Fruit fly (Drosophila melanogaster) whole organism, embryonic: Measurements from ENCODE around the gene Cubn.

ENCODE experiments used
- Atf6 ChIP-seq: fragments of 200-800 bp; sonication (Bioruptor generic); IDR thresholded peaks from 2 replicates; pipeline ENCODE4 v1.3.6; 2022; ENCODE audit warnings: missing biosample characterization, missing genetic modification characterization
- Awh ChIP-seq: fragments of 200-800 bp; sonication (Bioruptor generic); IDR thresholded peaks from 2 replicates; pipeline ENCODE4, ENCODE4 v1.3.6; 2022; ENCODE audit warnings: missing biosample characterization, missing genetic modification characterization
- BEAF-32 ChIP-seq: fragments of 200-800 bp; sonication (Bioruptor generic); optimal IDR thresholded peaks from 3 replicates; lab custom pipeline; 2017; ENCODE audit warnings: missing biosample characterization, missing genetic modification characterization, mild to moderate bottlenecking, moderate library complexity, missing genetic modification reagents
- Bgb ChIP-seq: fragments of 200-800 bp; sonication (Bioruptor generic); IDR thresholded peaks from 2 replicates; pipeline ENCODE4 v1.3.6; 2022; ENCODE audit warnings: missing biosample characterization, missing genetic modification characterization; ENCODE audit not compliant: partially characterized antibody
- CG1024 ChIP-seq: fragments of 200-800 bp; sonication (Bioruptor generic); IDR thresholded peaks from 2 replicates; pipeline ENCODE4 v1.3.6; 2022; ENCODE audit warnings: missing biosample characterization, missing genetic modification characterization
- CG13296 ChIP-seq: fragments of 200-800 bp; sonication (Bioruptor generic); optimal IDR thresholded peaks from 3 replicates; lab custom pipeline; 2018; ENCODE audit warnings: missing biosample characterization, mild to moderate bottlenecking, missing genetic modification characterization
- CG13424 ChIP-seq: fragments of 200-800 bp; sonication (Bioruptor generic); optimal IDR thresholded peaks from 2 replicates; lab custom pipeline; 2019; ENCODE audit warnings: missing biosample characterization, mild to moderate bottlenecking, missing genetic modification characterization, moderate library complexity
- CG14667 ChIP-seq: fragments of 200-800 bp; sonication (Bioruptor generic); IDR thresholded peaks from 2 replicates; pipeline ENCODE4 v1.3.6; 2022; ENCODE audit warnings: missing biosample characterization, missing genetic modification characterization
- CG14860 ChIP-seq: fragments of 200-800 bp; sonication (Bioruptor generic); IDR thresholded peaks from 3 replicates; pipeline ENCODE4 v1.3.6; 2022; ENCODE audit warnings: missing biosample characterization, missing genetic modification characterization; ENCODE audit not compliant: partially characterized antibody
- CG16813 ChIP-seq: fragments of 200-800 bp; sonication (Bioruptor generic); IDR thresholded peaks from 3 replicates; pipeline ENCODE4 v1.3.6; 2022; ENCODE audit warnings: missing biosample characterization, missing genetic modification characterization; ENCODE audit not compliant: partially characterized antibody
- CG16863 ChIP-seq: fragments of 200-800 bp; sonication (Bioruptor generic); optimal IDR thresholded peaks from 3 replicates; lab custom pipeline; 2016; ENCODE audit warnings: missing biosample characterization, missing genetic modification characterization
- CG30020 ChIP-seq: fragments of 200-800 bp; optimal IDR thresholded peaks from 2 replicates; lab custom pipeline; 2019; ENCODE audit warnings: missing biosample characterization, mild to moderate bottlenecking, missing genetic modification characterization, moderate library complexity
- CG31365 ChIP-seq: fragments of 200-800 bp; sonication (Bioruptor generic); optimal IDR thresholded peaks from 2 replicates; lab custom pipeline; 2018; ENCODE audit warnings: missing biosample characterization, mild to moderate bottlenecking, missing genetic modification characterization
- CG3838 ChIP-seq: fragments of 200-800 bp; sonication (Bioruptor generic); optimal IDR thresholded peaks from 3 replicates; lab custom pipeline; 2016; ENCODE audit warnings: missing biosample characterization, missing genetic modification characterization
- CG4854 ChIP-seq: fragments of 200-800 bp; sonication (Bioruptor generic); optimal IDR thresholded peaks from 2 replicates; lab custom pipeline; 2016; ENCODE audit warnings: missing biosample characterization, missing genetic modification characterization, inconsistent platforms
- CG7271 ChIP-seq: fragments of 200-800 bp; sonication (Bioruptor generic); optimal IDR thresholded peaks from 2 replicates; lab custom pipeline; 2018; ENCODE audit warnings: missing biosample characterization, mild to moderate bottlenecking, missing genetic modification characterization, moderate library complexity
- CG8478 ChIP-seq: fragments of >200 bp; optimal IDR thresholded peaks from 2 replicates; lab custom pipeline; 2018
- CG9876 ChIP-seq: fragments of 200-800 bp; sonication (Bioruptor generic); optimal IDR thresholded peaks from 2 replicates; lab custom pipeline; 2016; ENCODE audit warnings: missing biosample characterization, missing genetic modification characterization
- Camta ChIP-seq: fragments of 200-800 bp; sonication (Bioruptor generic); optimal IDR thresholded peaks from 2 replicates; lab custom pipeline; 2016; ENCODE audit warnings: missing biosample characterization, missing genetic modification characterization
- CoRest ChIP-seq: fragments of 200-800 bp; sonication (Bioruptor generic); optimal IDR thresholded peaks from 3 replicates; lab custom pipeline; 2018; ENCODE audit warnings: missing biosample characterization, mild to moderate bottlenecking, missing genetic modification characterization, moderate library complexity
- D ChIP-seq, 2 experiments: fragments of 200-800 bp in 1 of 2; fragments of >200 bp in 1 of 2; sonication (Bioruptor generic) in 1 of 2; optimal IDR thresholded peaks; 2 replicates in 1 of 2; 3 replicates in 1 of 2; lab custom pipeline; 2017; ENCODE audit warnings: mild to moderate bottlenecking in 1 of 2, missing biosample characterization in 1 of 2, missing genetic modification characterization in 1 of 2, missing genetic modification reagents in 1 of 2
- D19B ChIP-seq: fragments of 200-800 bp; sonication (Bioruptor generic); optimal IDR thresholded peaks from 2 replicates; lab custom pipeline; 2017; ENCODE audit warnings: missing biosample characterization, mild to moderate bottlenecking, missing genetic modification characterization
- Deaf1 ChIP-seq: fragments of 200-800 bp; optimal IDR thresholded peaks from 3 replicates; lab custom pipeline; 2019; ENCODE audit warnings: missing biosample characterization, mild to moderate bottlenecking, missing genetic modification characterization, moderate library complexity
- Dll ChIP-seq: fragments of 200-800 bp; sonication (Bioruptor generic); IDR thresholded peaks from 4 replicates; pipeline ENCODE4 v1.3.6; 2022; ENCODE audit warnings: missing biosample characterization, missing genetic modification characterization; ENCODE audit not compliant: partially characterized antibody
- Doc2 ChIP-seq: fragments of 200-800 bp; sonication (Bioruptor generic); IDR thresholded peaks from 2 replicates; pipeline ENCODE4 v1.3.6; 2022; ENCODE audit warnings: missing biosample characterization, missing genetic modification characterization
- E2f2 ChIP-seq: fragments of 200-800 bp; sonication (Bioruptor generic); IDR thresholded peaks from 2 replicates; pipeline ENCODE4 v1.3.6; 2022; ENCODE audit warnings: missing biosample characterization, missing genetic modification characterization
- ERR ChIP-seq: fragments of 200-800 bp; sonication (Bioruptor generic); optimal IDR thresholded peaks from 2 replicates; lab custom pipeline; 2016; ENCODE audit warnings: missing biosample characterization, missing genetic modification characterization
- HLH54F ChIP-seq: fragments of 200-800 bp; sonication (Bioruptor generic); optimal IDR thresholded peaks from 3 replicates; lab custom pipeline; 2016; ENCODE audit warnings: missing biosample characterization, missing genetic modification characterization
- Hmx ChIP-seq: fragments of 200-800 bp; sonication (Bioruptor generic); optimal IDR thresholded peaks from 2 replicates; lab custom pipeline; 2016; ENCODE audit warnings: missing biosample characterization, missing genetic modification characterization
- Lhr ChIP-seq: fragments of 200-800 bp; sonication (Bioruptor generic); optimal IDR thresholded peaks from 3 replicates; lab custom pipeline; 2017; ENCODE audit warnings: mild to moderate bottlenecking, missing biosample characterization, missing genetic modification reagents, missing genetic modification characterization
- Meics ChIP-seq: fragments of 200-800 bp; sonication (Bioruptor generic); optimal IDR thresholded peaks from 2 replicates; lab custom pipeline; 2017; ENCODE audit warnings: missing biosample characterization, mild to moderate bottlenecking, missing genetic modification characterization
- NfI ChIP-seq: fragments of 200-800 bp; sonication (Bioruptor generic); optimal IDR thresholded peaks from 3 replicates; lab custom pipeline; 2018; ENCODE audit warnings: missing biosample characterization, mild to moderate bottlenecking, missing genetic modification characterization, moderate library complexity
- Pdp1 ChIP-seq, 2 experiments: fragments of 200-800 bp; sonication (Bioruptor generic); optimal IDR thresholded peaks; 3 replicates each; lab custom pipeline; 2016; ENCODE audit warnings: missing biosample characterization in 2 of 2, missing genetic modification characterization in 2 of 2, mild to moderate bottlenecking in 1 of 2, moderate library complexity in 1 of 2
- Rfx ChIP-seq: fragments of 200-800 bp; sonication (Bioruptor generic); IDR thresholded peaks from 2 replicates; pipeline ENCODE4 v1.3.6; 2022; ENCODE audit warnings: missing biosample characterization, missing genetic modification characterization
- Usf ChIP-seq: fragments of 200-800 bp; sonication (Bioruptor generic); optimal IDR thresholded peaks from 2 replicates; lab custom pipeline; 2017; ENCODE audit warnings: missing genotype, missing biosample characterization, missing genetic modification characterization
- Vsx1 ChIP-seq: fragments of 200-800 bp; sonication (Bioruptor generic); optimal IDR thresholded peaks from 2 replicates; lab custom pipeline; 2017; ENCODE audit warnings: missing biosample characterization, mild to moderate bottlenecking, missing genetic modification characterization, missing genetic modification reagents
- az2 ChIP-seq: fragments of 200-800 bp; sonication (Bioruptor generic); optimal IDR thresholded peaks from 3 replicates; lab custom pipeline; 2016; ENCODE audit warnings: missing biosample characterization, missing genetic modification characterization
- eve ChIP-seq, 2 experiments: fragments of >200 bp; optimal IDR thresholded peaks; 2 replicates each; lab custom pipeline; 2017; ENCODE audit warnings: missing biosample characterization in 2 of 2, missing genetic modification characterization in 2 of 2
- jing ChIP-seq: fragments of 200-800 bp; sonication (Bioruptor generic); optimal IDR thresholded peaks from 2 replicates; lab custom pipeline; 2018; ENCODE audit warnings: missing biosample characterization, mild to moderate bottlenecking, missing genetic modification characterization
- odd ChIP-seq: fragments of 200-800 bp; sonication (Bioruptor generic); optimal IDR thresholded peaks from 2 replicates; lab custom pipeline; 2017; ENCODE audit warnings: missing biosample characterization, mild to moderate bottlenecking, missing genetic modification characterization
- pan ChIP-seq, 4 experiments: fragments of >200 bp in 3 of 4; fragments of 200-800 bp in 1 of 4; sonication (Bioruptor generic) in 1 of 4; optimal IDR thresholded peaks in 3 of 4; IDR thresholded peaks in 1 of 4; 2 replicates each; pipeline versions ENCODE4 v1.3.6 to Lab custom; 2017 to 2022; ENCODE audit warnings: missing biosample characterization in 2 of 4, missing genetic modification characterization in 2 of 4, mixed read lengths in 1 of 4
- pb ChIP-seq: fragments of 200-800 bp; sonication (Bioruptor generic); optimal IDR thresholded peaks from 3 replicates; lab custom pipeline; 2016; ENCODE audit warnings: missing biosample characterization, missing genetic modification characterization
- seq ChIP-seq: fragments of 200-800 bp; sonication (Bioruptor generic); IDR thresholded peaks from 2 replicates; pipeline ENCODE4 v1.3.6; 2022; ENCODE audit warnings: missing biosample characterization, missing genetic modification characterization
- sisA ChIP-seq: fragments of 200-800 bp; sonication (Bioruptor generic); IDR thresholded peaks from 2 replicates; pipeline ENCODE4 v1.3.6; 2022; ENCODE audit warnings: missing biosample characterization, missing genetic modification characterization
- slou ChIP-seq: fragments of 200-800 bp; sonication (Bioruptor generic); optimal IDR thresholded peaks from 3 replicates; lab custom pipeline; 2016; ENCODE audit warnings: missing biosample characterization, missing genetic modification characterization
- sug ChIP-seq: fragments of 200-800 bp; optimal IDR thresholded peaks from 2 replicates; lab custom pipeline; 2019; ENCODE audit warnings: missing biosample characterization, mild to moderate bottlenecking, missing genetic modification characterization, moderate library complexity
- tna ChIP-seq: fragments of 200-800 bp; sonication (Bioruptor generic); IDR thresholded peaks from 2 replicates; pipeline ENCODE4 v1.3.6; 2022; ENCODE audit warnings: missing biosample characterization, missing genetic modification characterization; ENCODE audit not compliant: partially characterized antibody
- usp ChIP-seq: fragments of >200 bp; optimal IDR thresholded peaks from 2 replicates; lab custom pipeline; 2017; ENCODE audit warnings: missing biosample characterization, missing genetic modification characterization
- zf30C ChIP-seq: fragments of 200-800 bp; sonication (Bioruptor generic); optimal IDR thresholded peaks from 3 replicates; lab custom pipeline; 2018; ENCODE audit warnings: missing biosample characterization, mild to moderate bottlenecking, missing genetic modification characterization
- zfh1 ChIP-seq: fragments of 200-800 bp; sonication (Bioruptor generic); IDR thresholded peaks from 3 replicates; pipeline ENCODE4 v1.3.6; 2022; ENCODE audit warnings: missing biosample characterization, missing genetic modification characterization

Cubn gene

DNA sequence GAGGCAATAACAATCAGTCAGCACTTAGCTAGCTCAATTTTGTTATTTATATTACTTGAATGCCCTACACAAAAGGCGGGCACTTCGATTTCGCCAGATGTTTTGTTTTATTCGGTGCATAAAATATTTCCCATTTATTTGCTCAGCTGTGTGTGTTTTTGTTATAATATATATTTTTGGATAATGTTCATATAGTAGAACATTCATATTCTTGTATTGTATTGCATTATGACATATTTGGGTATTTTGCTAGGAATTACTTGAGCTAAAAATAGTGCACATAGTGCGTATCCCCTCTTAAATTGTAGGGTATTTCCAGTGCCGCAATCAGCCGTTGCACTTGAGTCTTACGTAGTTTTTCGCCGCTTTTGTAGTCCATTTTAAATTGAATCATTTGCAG is 18.8 kb upstream of the Cubn start (continued):
- no peak for TF ChIP-seq pb (GFP tag; lab: Kevin White, UChicago)
- 0 out of 2 replicates have a peak, but pooled peaks have one; percentile 62 for TF ChIP-seq Atf6 (GFP tag; lab: Robert Waterston, UW)
- no peak for TF ChIP-seq D (optimal IDR thresholded peaks at IDR 0.05; lab: Kevin White, UChicago)
- TF ChIP-seq D (GFP tag; optimal IDR thresholded peaks at IDR 0.05; lab: Kevin White, UChicago): peak; percentile 11
- TF ChIP-seq BEAF-32 (GFP tag; lab: Kevin White, UChicago): no peak
- no peak for TF ChIP-seq CG16863 (GFP tag; lab: Kevin White, UChicago)
- no peak for TF ChIP-seq slou (GFP tag; lab: Kevin White, UChicago)
- TF ChIP-seq Doc2: no peak
- TF ChIP-seq CoRest: peak; percentile 65
- no peak for TF ChIP-seq HLH54F
- TF ChIP-seq CG16813: no peak
- no peak for TF ChIP-seq Camta (GFP tag; lab: Kevin White, UChicago)
- TF ChIP-seq CG9876 (GFP tag; lab: Kevin White, UChicago): no peak
- TF ChIP-seq Usf (GFP tag; lab: Kevin White, UChicago): no peak
- no peak for TF ChIP-seq CG31365
- TF ChIP-seq odd (GFP tag; lab: Kevin White, UChicago): peak; percentile 36
- peak; percentile 34 for TF ChIP-seq NfI (GFP tag; lab: Kevin White, UChicago)
- TF ChIP-seq CG13296 (GFP tag; lab: Kevin White, UChicago): peak; percentile 52
- no peak for TF ChIP-seq zfh1 (GFP tag; lab: Robert Waterston, UW)
- TF ChIP-seq usp (GFP tag; lab: Kevin White, UChicago): no peak
- no peak for TF ChIP-seq Awh (GFP tag; lab: Robert Waterston, UW)
- TF ChIP-seq E2f2 (GFP tag; lab: Robert Waterston, UW): no peak
- peak; percentile 39 for TF ChIP-seq sug
- TF ChIP-seq Deaf1 (tag; lab: Kevin White, UChicago): peak; percentile 3
- no peak for TF ChIP-seq CG1024
- no peak for TF ChIP-seq Dll
- TF ChIP-seq CG7271 (tag; lab: Kevin White, UChicago): no peak
- TF ChIP-seq zf30C: no peak
- no peak for TF ChIP-seq CG30020 (tag; lab: Kevin White, UChicago)
- TF ChIP-seq Vsx1 (GFP tag; lab: Kevin White, UChicago): peak; percentile 28
- TF ChIP-seq Hmx (GFP tag; lab: Kevin White, UChicago): no peak
- peak in 1 of 2 experiments; percentile 67 for TF ChIP-seq eve (GFP tag; optimal IDR thresholded peaks at IDR 0.05; lab: Kevin White, UChicago)
- 0 out of 2 replicates have a peak, but pooled peaks have one; percentile 34 for TF ChIP-seq sisA
- TF ChIP-seq jing: no peak
- TF ChIP-seq CG14667: no peak
- TF ChIP-seq CG14860 (GFP tag; lab: Robert Waterston, UW): no peak
- TF ChIP-seq az2 (GFP tag; lab: Kevin White, UChicago): peak; percentile 36
- TF ChIP-seq CG8478 (lab: Kevin White, UChicago): no peak
- TF ChIP-seq Bgb (GFP tag; lab: Robert Waterston, UW): no peak
- peak; percentile 39 for TF ChIP-seq D19B (GFP tag; lab: Kevin White, UChicago)
- TF ChIP-seq seq (GFP tag; lab: Robert Waterston, UW): peak; percentile 44; the same call in 1 of the 2 replicates
- no peak for TF ChIP-seq Lhr (GFP tag; lab: Kevin White, UChicago)
- no peak for TF ChIP-seq tna
- TF ChIP-seq pan (optimal IDR thresholded peaks at IDR 0.05; lab: Kevin White, UChicago): no peak
- peak in 1 of 2 experiments; percentile 57 for TF ChIP-seq pan (GFP tag; optimal IDR thresholded peaks at IDR 0.05 in 1 of 2, IDR thresholded peaks at IDR 0.05 in 1 of 2)
- no peak for TF ChIP-seq ERR (GFP tag; lab: Kevin White, UChicago)
- TF ChIP-seq CG3838 (GFP tag; lab: Kevin White, UChicago): no peak
- peak; percentile 64 for TF ChIP-seq CG13424 (tag; lab: Kevin White, UChicago)
- peak; percentile 52 for TF ChIP-seq Rfx (GFP tag; lab: Robert Waterston, UW)
- peak; percentile 9 to 45 for TF ChIP-seq Pdp1 (GFP tag; optimal IDR thresholded peaks at IDR 0.05; lab: Kevin White, UChicago)
- TF ChIP-seq CG4854 (GFP tag; lab: Kevin White, UChicago): no peak
- TF ChIP-seq Meics: peak; percentile 53
